Worm (Caenorhabditis elegans) whole organism, midembryonic: ENCODE results near the gene fbxb-54.

Experiments
- T22C8.4 ChIP-seq: fragments of 200-800 bp; sonication (Bioruptor generic); IDR thresholded peaks from 2 replicates; pipeline ENCODE4 v1.3.6; 2022; ENCODE audit warnings: missing genetic modification characterization, missing compliant biosample characterization
- cog-1 ChIP-seq: sonication (generic microtip); optimal IDR thresholded peaks from 2 replicates; lab custom pipeline; 2016; ENCODE audit warnings: missing genetic modification characterization, missing compliant biosample characterization
- flt-1 ChIP-seq: fragments of 200-800 bp; sonication (Bioruptor generic); IDR thresholded peaks from 2 replicates; pipeline ENCODE4 v1.3.6; 2022; ENCODE audit warnings: missing genetic modification characterization, missing compliant biosample characterization
- med-1 ChIP-seq: sonication (generic microtip); optimal IDR thresholded peaks from 2 replicates; lab custom pipeline; 2017; ENCODE audit warnings: missing genetic modification characterization, mild to moderate bottlenecking, missing compliant biosample characterization, antibody characterized with exemption, missing genetic modification reagents; ENCODE audit not compliant: insufficient read depth
- ref-1 ChIP-seq: fragments of 200-800 bp; sonication (Bioruptor generic); conservative IDR thresholded peaks from 2 replicates; pipeline ENCODE4 v1.3.6; 2022; ENCODE audit warnings: missing genetic modification reagents, missing genetic modification characterization, missing compliant biosample characterization
- tab-1 ChIP-seq: fragments of 200-800 bp; sonication (Bioruptor generic); IDR thresholded peaks from 2 replicates; pipeline ENCODE4 v1.3.6; 2022; ENCODE audit warnings: missing genetic modification characterization, missing compliant biosample characterization
- ztf-23 ChIP-seq: fragments of 200-800 bp; sonication (Bioruptor generic); IDR thresholded peaks from 2 replicates; pipeline ENCODE4 v1.3.6; 2022; ENCODE audit warnings: missing genetic modification reagents, missing genetic modification characterization, missing compliant biosample characterization

fbxb-54 gene

DNA sequence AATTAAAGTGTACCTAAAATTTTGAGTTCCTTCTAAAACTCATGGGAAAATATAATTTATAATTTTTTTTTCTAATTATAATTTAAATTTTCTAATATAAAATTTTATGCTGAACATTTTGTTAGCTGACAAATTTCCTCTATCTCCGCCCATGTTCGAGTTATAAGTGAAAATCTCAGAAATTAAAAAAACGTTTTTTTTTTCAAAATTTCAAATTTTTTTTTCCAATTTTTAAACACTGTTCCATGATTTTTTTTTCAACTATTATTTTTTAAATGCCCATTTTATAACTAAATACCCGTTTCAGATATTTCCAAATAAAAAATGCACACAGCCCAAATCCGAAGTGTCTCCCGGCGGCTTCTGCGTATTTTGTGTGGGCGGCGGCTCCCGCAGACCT is 37.2 kb downstream of the fbxb-54 start, which contains the start of gene Y51H7BR.8:
Gene Y51H7BR.8, plus strand, starts transcription at position 301 of the 400 bp plus-strand sequence.
- no peak for TF ChIP-seq tab-1 (GFP tag; lab: Robert Waterston, UW)
- TF ChIP-seq med-1 = no peak
- TF ChIP-seq ztf-23 (GFP tag; lab: Robert Waterston, UW) = no peak
- TF ChIP-seq T22C8.4 (GFP tag; lab: Robert Waterston, UW) = no peak

DNA sequence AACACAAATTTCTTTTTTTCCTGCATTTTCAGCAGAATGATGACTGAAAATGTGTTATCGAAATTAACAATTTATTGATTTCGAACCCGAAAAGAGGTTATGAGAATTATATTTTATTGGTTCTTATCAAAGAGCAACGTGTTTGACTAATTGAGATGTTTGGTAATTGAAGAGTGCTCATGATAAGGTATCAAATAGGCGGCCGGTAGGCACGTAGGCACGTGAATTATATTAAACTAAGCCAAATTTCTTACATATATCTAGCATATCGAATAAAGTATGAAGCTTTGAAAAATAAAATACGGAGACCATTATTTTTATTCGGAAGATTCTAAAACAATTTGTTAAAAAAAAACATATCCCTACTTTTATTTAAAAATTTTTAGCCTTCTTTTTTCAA is 38.8 kb downstream of the fbxb-54 start, which contains the start of gene math-45:
Gene math-45, minus strand, starts transcription at position 101 of the 400 bp plus-strand sequence.
- TF ChIP-seq cog-1 (tag; lab: Kevin White, UChicago) = no peak
- no peak for TF ChIP-seq ztf-23 (GFP tag; lab: Robert Waterston, UW)
- no peak for TF ChIP-seq T22C8.4 (GFP tag; lab: Robert Waterston, UW)
- TF ChIP-seq flt-1 (GFP tag; lab: Robert Waterston, UW) = no peak
- TF ChIP-seq ref-1 (GFP tag; lab: Robert Waterston, UW) = no peak
- TF ChIP-seq tab-1 (GFP tag; lab: Robert Waterston, UW) = no peak
